Fruit fly (Drosophila melanogaster): Measurements from ENCODE around the gene RagA-B.

Gene RagA-B

DNA sequence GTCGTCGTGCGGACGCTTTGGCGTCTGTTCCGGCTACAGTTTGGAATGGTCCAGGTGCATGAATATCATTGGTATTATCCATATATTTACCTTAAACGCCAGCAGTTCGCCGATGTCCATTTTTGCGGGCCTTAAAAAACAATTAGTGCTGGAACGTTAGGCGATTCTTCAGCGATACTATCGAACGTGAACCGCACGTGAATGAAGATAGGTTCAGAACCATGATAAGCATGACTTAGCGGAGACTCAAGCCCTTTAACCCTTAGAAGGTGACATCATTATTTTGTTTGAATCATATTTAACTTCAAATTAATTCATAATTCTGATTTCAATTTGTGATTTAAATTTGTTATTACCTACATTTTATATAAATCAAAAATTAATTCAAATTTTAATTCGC, 39.2 kb downstream of the RagA-B start, which contains the start of gene CG11964 (continued):
- TF ChIP-seq CG9215 (GFP tag; IDR thresholded peaks at IDR 0.05) (peak; percentile 43), CG14710 (tag; optimal IDR thresholded peaks at IDR 0.05) (peak; percentile 74), Doc3 (GFP tag; IDR thresholded peaks at IDR 0.05; ENCODE audit: partially characterized antibody) (peak; percentile 99), chn (GFP tag; optimal IDR thresholded peaks at IDR 0.05) (peak; percentile 54), Nf-YA (GFP tag; IDR thresholded peaks at IDR 0.05) (no peak), cato (GFP tag; optimal IDR thresholded peaks at IDR 0.05; ENCODE audit: borderline replicate concordance) (no peak), CG32767 (GFP tag; IDR thresholded peaks at IDR 0.05) (no peak), CG7987 (GFP tag; optimal IDR thresholded peaks at IDR 0.05) (peak; percentile 46), Stat92E (GFP tag; optimal IDR thresholded peaks at IDR 0.05) (peak in 1 of 3 experiments; percentile 35), CG18599 (GFP tag; optimal IDR thresholded peaks at IDR 0.05) (no peak), CG18619 (GFP tag; optimal IDR thresholded peaks at IDR 0.05) (peak; percentile 4), Elba2 (GFP tag; optimal IDR thresholded peaks at IDR 0.05) (no peak), Blimp-1 (GFP tag; optimal IDR thresholded peaks at IDR 0.05) (peak; percentile 8), CG11398 (GFP tag; optimal IDR thresholded peaks at IDR 0.05) (no peak), Med (GFP tag) (peak; percentile 97), Lim3 (GFP tag; IDR thresholded peaks at IDR 0.05) (no peak), CG10431 (GFP tag; optimal IDR thresholded peaks at IDR 0.05) (no peak), maf-S (GFP tag; optimal IDR thresholded peaks at IDR 0.05) (peak; percentile 33), esg (GFP tag; conservative IDR thresholded peaks at IDR 0.05) (no peak; the same call in 1 of the 2 replicates), eve (GFP tag; optimal IDR thresholded peaks at IDR 0.05) (no peak), CG2120 (GFP tag; optimal IDR thresholded peaks at IDR 0.05) (peak; percentile 79), CG3726 (GFP tag; IDR thresholded peaks at IDR 0.05) (no peak), CG13894 (tag; optimal IDR thresholded peaks at IDR 0.05) (peak; percentile 68), cad (GFP tag; optimal IDR thresholded peaks at IDR 0.05) (no peak), rib (GFP tag; IDR thresholded peaks at IDR 0.05) (peak; percentile 69; the same call in 1 of the 2 replicates), ato (GFP tag; IDR thresholded peaks at IDR 0.05; ENCODE audit: partially characterized antibody) (peak; percentile 97), Gsc (GFP tag; IDR thresholded peaks at IDR 0.05) (no peak), dimm (GFP tag; IDR thresholded peaks at IDR 0.05) (no peak), CG5180 (GFP tag; optimal IDR thresholded peaks at IDR 0.05) (no peak), NC2α (GFP tag; optimal IDR thresholded peaks at IDR 0.05) (no peak), GATAe (GFP tag; conservative IDR thresholded peaks at IDR 0.05) (0 out of 2 replicates have a peak, but pooled peaks have one; percentile 29), sens-2 (GFP tag; IDR thresholded peaks at IDR 0.05) (no peak), unpg (GFP tag; optimal IDR thresholded peaks at IDR 0.05) (peak; percentile 38), tio (GFP tag; optimal IDR thresholded peaks at IDR 0.05) (no peak), YL-1 (GFP tag; optimal IDR thresholded peaks at IDR 0.05) (peak; percentile 55), CG9932 (GFP tag; IDR thresholded peaks at IDR 0.05) (peak; percentile 91), CG18262 (tag; optimal IDR thresholded peaks at IDR 0.05) (peak; percentile 34), CG16815 (GFP tag; optimal IDR thresholded peaks at IDR 0.05) (no peak), CG12155 (GFP tag; optimal IDR thresholded peaks at IDR 0.05) (peak; percentile 62), vfl (GFP tag; optimal IDR thresholded peaks at IDR 0.05) (peak; percentile 77), CG17612 (GFP tag; IDR thresholded peaks at IDR 0.05) (no peak), cg (GFP tag; optimal IDR thresholded peaks at IDR 0.05) (no peak), gcm (GFP tag; optimal IDR thresholded peaks at IDR 0.05) (no peak), CTCF (GFP tag; optimal IDR thresholded peaks at IDR 0.05) (peak; percentile 66), CG11247 (GFP tag; IDR thresholded peaks at IDR 0.05) (peak; percentile 25), corto (GFP tag; optimal IDR thresholded peaks at IDR 0.05) (no peak), lilli (GFP tag; optimal IDR thresholded peaks at IDR 0.05) (peak; percentile 72), Atf-2 (GFP tag; optimal IDR thresholded peaks at IDR 0.05) (peak; percentile 32), tna (GFP tag; IDR thresholded peaks at IDR 0.05; ENCODE audit: partially characterized antibody) (peak; percentile 99), CG1647 (GFP tag; optimal IDR thresholded peaks at IDR 0.05) (peak; percentile 72), Asciz (GFP tag; optimal IDR thresholded peaks at IDR 0.05) (no peak)
